Fruit fly (Drosophila melanogaster) whole organism, prepupa: Measurements from ENCODE around the gene Sr-CI.

Source experiments
- CG10631 ChIP-seq: fragments of 200-800 bp; sonication (Bioruptor generic); optimal IDR thresholded peaks from 2 replicates; lab custom pipeline; 2016; ENCODE audit warnings: missing biosample characterization, missing genetic modification characterization
- CG11762 ChIP-seq: fragments of 200-800 bp; sonication (Bioruptor generic); optimal IDR thresholded peaks from 3 replicates; lab custom pipeline; 2016; ENCODE audit warnings: missing biosample characterization, missing genetic modification characterization; ENCODE audit not compliant: insufficient read depth
- CG31627 ChIP-seq: fragments of 200-800 bp; sonication (Bioruptor generic); optimal IDR thresholded peaks from 3 replicates; lab custom pipeline; 2016; ENCODE audit warnings: missing biosample characterization, missing genetic modification characterization
- CG32006 ChIP-seq: fragments of 200-800 bp; sonication (Bioruptor generic); optimal IDR thresholded peaks from 3 replicates; lab custom pipeline; 2017; ENCODE audit warnings: missing biosample characterization, mild to moderate bottlenecking, missing genetic modification characterization
- CG6163 ChIP-seq: fragments of 200-800 bp; sonication (Bioruptor generic); IDR thresholded peaks from 3 replicates; pipeline ENCODE4 v1.3.6; 2022; ENCODE audit warnings: missing biosample characterization, missing genetic modification characterization
- CG6808 ChIP-seq: fragments of 200-800 bp; sonication (Bioruptor generic); optimal IDR thresholded peaks from 3 replicates; lab custom pipeline; 2017; ENCODE audit warnings: missing biosample characterization, missing genetic modification characterization, mild to moderate bottlenecking, moderate library complexity, missing genetic modification reagents
- CG6854 ChIP-seq: fragments of 200-800 bp; sonication (Bioruptor generic); optimal IDR thresholded peaks from 2 replicates; lab custom pipeline; 2017; ENCODE audit warnings: missing biosample characterization, mild to moderate bottlenecking, missing genetic modification characterization
- CG9139 ChIP-seq: fragments of 200-800 bp; sonication (Bioruptor generic); optimal IDR thresholded peaks from 3 replicates; lab custom pipeline; 2017; ENCODE audit warnings: missing biosample characterization, mild to moderate bottlenecking, missing genetic modification characterization
- Ets21C ChIP-seq: fragments of 200-800 bp; sonication (Bioruptor generic); optimal IDR thresholded peaks from 3 replicates; lab custom pipeline; 2016; ENCODE audit warnings: missing biosample characterization, missing genetic modification characterization
- Ets96B ChIP-seq: fragments of 200-800 bp; optimal IDR thresholded peaks from 2 replicates; lab custom pipeline; 2019; ENCODE audit warnings: missing biosample characterization, mild to moderate bottlenecking, missing genetic modification characterization, moderate library complexity
- Gug ChIP-seq: fragments of 200-800 bp; sonication (Bioruptor generic); IDR thresholded peaks from 2 replicates; pipeline ENCODE4 v1.3.6; 2022; ENCODE audit warnings: missing biosample characterization, missing genetic modification characterization
- Sox102F ChIP-seq: fragments of 200-800 bp; sonication (Bioruptor generic); optimal IDR thresholded peaks from 2 replicates; lab custom pipeline; 2016; ENCODE audit warnings: missing biosample characterization, mild to moderate bottlenecking, missing genetic modification characterization
- acj6 ChIP-seq: fragments of 200-800 bp; sonication (Bioruptor generic); optimal IDR thresholded peaks from 3 replicates; lab custom pipeline; 2016; ENCODE audit warnings: missing biosample characterization, missing genetic modification characterization
- fd85E ChIP-seq: fragments of 200-800 bp; sonication (Bioruptor generic); optimal IDR thresholded peaks from 3 replicates; lab custom pipeline; 2016; ENCODE audit warnings: missing biosample characterization, missing genetic modification characterization
- ss ChIP-seq, 2 experiments: fragments of 200-800 bp; sonication (Bioruptor generic); optimal IDR thresholded peaks; 2 replicates in 1 of 2; 3 replicates in 1 of 2; lab custom pipeline; 2017 to 2018; ENCODE audit warnings: mild to moderate bottlenecking in 2 of 2, missing biosample characterization in 2 of 2, missing genetic modification characterization in 2 of 2, moderate library complexity in 1 of 2

Gene Sr-CI

DNA sequence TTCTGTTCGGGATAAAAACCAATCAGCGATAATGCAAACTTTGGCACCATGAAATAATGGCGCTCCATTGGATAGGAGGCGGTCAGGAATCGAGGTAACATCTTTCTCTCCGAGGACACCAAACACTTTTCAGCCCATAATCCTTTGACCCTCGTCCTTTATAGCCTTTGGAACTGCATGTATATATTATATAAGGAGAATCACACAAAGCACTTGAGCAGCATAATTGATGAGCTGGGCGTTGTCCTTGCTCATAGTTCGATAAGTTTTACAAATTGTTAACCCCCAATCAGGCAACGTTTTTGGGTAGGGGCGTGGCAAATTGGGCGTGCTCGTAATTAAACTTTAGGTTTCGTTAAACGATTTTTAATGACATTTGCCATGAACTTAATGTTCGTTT, 44.5 kb downstream of the Sr-CI start, which contains the start of gene Or24a:
Or24a (minus strand) TSS at position 101 of the 400 bp plus-strand sequence.
- no peak for TF ChIP-seq CG11762 (GFP tag; lab: Kevin White, UChicago)
- TF ChIP-seq CG6163 (GFP tag; lab: Robert Waterston, UW), result no peak
- no peak for TF ChIP-seq CG32006 (GFP tag; lab: Kevin White, UChicago)
- TF ChIP-seq Ets21C (GFP tag; lab: Kevin White, UChicago), result no peak
- no peak for TF ChIP-seq CG6808 (GFP tag; lab: Kevin White, UChicago)
- no peak for TF ChIP-seq Sox102F (GFP tag; lab: Kevin White, UChicago)
- no peak for TF ChIP-seq CG10631 (GFP tag; lab: Kevin White, UChicago)
- no peak for TF ChIP-seq ss (GFP tag; optimal IDR thresholded peaks at IDR 0.05; lab: Kevin White, UChicago)
- TF ChIP-seq CG31627 (GFP tag; lab: Kevin White, UChicago), result no peak
- no peak for TF ChIP-seq Ets96B (tag; lab: Kevin White, UChicago)
- no peak for TF ChIP-seq acj6 (GFP tag; lab: Kevin White, UChicago)
- no peak for TF ChIP-seq CG9139 (GFP tag; lab: Kevin White, UChicago)
- no peak for TF ChIP-seq CG6854 (GFP tag; lab: Kevin White, UChicago)
- no peak for TF ChIP-seq Gug (GFP tag; lab: Robert Waterston, UW)
- TF ChIP-seq fd85E (GFP tag; lab: Kevin White, UChicago), result no peak
